Worm (Caenorhabditis elegans) whole organism, L3 larva: Measurements from ENCODE around the gene str-163.

ENCODE experiments used
- ama-1 ChIP-seq: fragments of 150-350 bp; optimal IDR thresholded peaks from 2 replicates; lab custom pipeline; 2018
- hmg-11 ChIP-seq: sonication (generic microtip); optimal IDR thresholded peaks from 2 replicates; lab custom pipeline; 2016; ENCODE audit warnings: missing genetic modification characterization, missing compliant biosample characterization
- snpc-4 ChIP-seq: fragments of 150-350 bp; optimal IDR thresholded peaks from 2 replicates; lab custom pipeline; 2014; ENCODE audit warnings: missing biosample characterization, missing genetic modification characterization

ce11 chrIV:4963834-4964233 is 9.8 kb downstream of the str-163 start, which contains the start of gene txt-3:
- TF ChIP-seq hmg-11 (tag; lab: Kevin White, UChicago) (no peak), snpc-4 (tag; lab: Kevin White, UChicago) (no peak), ama-1 (lab: Kevin White, UChicago) (no peak)
